Fruit fly (Drosophila melanogaster): ENCODE data around the gene Jhbp16.

- no peak for TF ChIP-seq CG12768 (GFP tag; optimal IDR thresholded peaks at IDR 0.05)
- TF ChIP-seq tj (GFP tag; optimal IDR thresholded peaks at IDR 0.05), result no peak
- no peak for TF ChIP-seq CG5204 (GFP tag; optimal IDR thresholded peaks at IDR 0.05)
- TF ChIP-seq CG7101 (tag; optimal IDR thresholded peaks at IDR 0.05), result no peak
- TF ChIP-seq toe (GFP tag; optimal IDR thresholded peaks at IDR 0.05), result no peak
- no peak for TF ChIP-seq cnc (optimal IDR thresholded peaks at IDR 0.05)
- TF ChIP-seq ovo (GFP tag; optimal IDR thresholded peaks at IDR 0.05), result no peak
- TF ChIP-seq CG1620 (GFP tag; optimal IDR thresholded peaks at IDR 0.05), result no peak
- no peak for TF ChIP-seq Mnt (GFP tag; optimal IDR thresholded peaks at IDR 0.05)
Measured at dm6 chr3R:21648460-21648859, 15.7 kb upstream of the Jhbp16 start.

Measured in whole organism, adult.